Worm (Caenorhabditis elegans) whole organism, L2 larva: ENCODE measurements around the gene cec-6.

ENCODE experiments used
- R02D3.7 ChIP-seq: fragments of 150-350 bp; optimal IDR thresholded peaks from 2 replicates; lab custom pipeline; 2014; ENCODE audit warnings: missing biosample characterization, missing genetic modification characterization
- ceh-82 ChIP-seq: fragments of 150-350 bp; optimal IDR thresholded peaks from 2 replicates; lab custom pipeline; 2014; ENCODE audit warnings: missing biosample characterization, missing genetic modification characterization
- elt-1 ChIP-seq: fragments of 150-350 bp; optimal IDR thresholded peaks from 2 replicates; lab custom pipeline; 2014; ENCODE audit warnings: missing biosample characterization, missing genetic modification characterization
- mab-5 ChIP-seq: fragments of 150-350 bp; optimal IDR thresholded peaks from 2 replicates; lab custom pipeline; 2014; ENCODE audit warnings: missing biosample characterization, missing genetic modification characterization
- peb-1 ChIP-seq: fragments of 150-350 bp; optimal IDR thresholded peaks from 2 replicates; lab custom pipeline; 2014; ENCODE audit warnings: missing biosample characterization, missing genetic modification characterization
- snpc-4 ChIP-seq: fragments of 150-350 bp; optimal IDR thresholded peaks from 2 replicates; lab custom pipeline; 2014; ENCODE audit warnings: missing biosample characterization, missing genetic modification characterization

DNA sequence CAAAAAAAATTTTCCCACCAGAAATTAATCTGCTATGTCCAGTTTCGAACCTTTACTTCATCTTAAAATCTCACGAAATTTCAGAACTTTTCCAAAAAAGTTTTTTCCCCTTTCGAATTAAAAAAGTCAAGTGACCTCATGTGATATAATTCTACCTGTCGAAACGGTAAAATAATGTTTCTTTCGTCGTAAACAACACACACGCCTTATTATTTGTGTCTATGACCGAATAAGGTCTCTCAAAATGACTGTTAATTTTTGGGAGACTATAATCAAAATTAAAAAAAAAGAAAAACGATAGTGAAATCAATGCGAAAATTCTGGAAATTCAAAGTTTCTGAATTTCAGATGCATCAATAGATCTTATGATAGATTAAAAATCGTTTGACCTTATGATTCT, 38.5 kb downstream of the cec-6 start:
- TF ChIP-seq R02D3.7 (tag; lab: Kevin White, UChicago) (no peak), snpc-4 (tag; lab: Kevin White, UChicago) (no peak), elt-1 (tag; lab: Kevin White, UChicago) (no peak), peb-1 (no peak), mab-5 (tag; lab: Kevin White, UChicago) (no peak), ceh-82 (no peak)
